Worm (Caenorhabditis elegans) whole organism, late embryonic: ENCODE data around the gene klp-13.

ENCODE experiments used
- ama-1 ChIP-seq: fragments of 150-350 bp; optimal IDR thresholded peaks from 2 replicates; lab custom pipeline; 2014
- elt-2 ChIP-seq: sonication (generic microtip); optimal IDR thresholded peaks from 2 replicates; lab custom pipeline; 2016; ENCODE audit warnings: missing genetic modification reagents, missing genetic modification characterization, missing compliant biosample characterization
- fkh-6 ChIP-seq: sonication (generic microtip); optimal IDR thresholded peaks from 2 replicates; lab custom pipeline; 2016; ENCODE audit warnings: missing genetic modification characterization, missing compliant biosample characterization
- nhr-11 ChIP-seq: fragments of 150-350 bp; optimal IDR thresholded peaks from 2 replicates; lab custom pipeline; 2014; ENCODE audit warnings: missing biosample characterization, missing genetic modification characterization

DNA sequence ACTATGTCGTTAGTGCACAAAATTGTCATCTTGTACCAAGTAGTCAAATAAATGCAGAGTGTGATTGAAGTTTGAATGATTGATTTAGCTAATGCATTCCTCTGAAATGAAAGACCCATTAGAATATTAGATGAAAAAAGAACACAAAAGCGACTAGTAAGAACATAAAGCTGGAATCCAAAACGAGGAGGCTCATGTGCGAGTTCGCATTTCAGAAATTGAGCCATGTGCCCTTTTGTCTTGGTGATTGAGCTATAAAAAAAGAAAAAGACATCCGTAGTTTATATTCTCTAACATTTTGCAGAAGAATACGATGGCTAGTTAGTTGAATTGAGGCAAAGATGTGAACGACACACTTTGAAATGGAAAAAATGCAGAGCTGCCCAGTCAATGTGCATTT is 16.6 kb downstream of the klp-13 start, which contains the start of gene F22F4.4:
- TF ChIP-seq fkh-6 (tag; lab: Kevin White, UChicago) (no peak), ama-1 (lab: Kevin White, UChicago) (no peak), elt-2 (no peak), nhr-11 (tag; lab: Kevin White, UChicago) (no peak)
